Fruit fly (Drosophila melanogaster) whole organism, embryonic: ENCODE results near the gene slif.
A peak's percentile ranks its signal among the peaks of the same experiment; 100 is the strongest.

ENCODE experiments used
- Asciz ChIP-seq: fragments of 200-800 bp; sonication (Bioruptor generic); optimal IDR thresholded peaks from 2 replicates; lab custom pipeline; 2017; ENCODE audit warnings: missing biosample characterization, mild to moderate bottlenecking, missing genetic modification characterization, missing genetic modification reagents
- Atf6 ChIP-seq: fragments of 200-800 bp; sonication (Bioruptor generic); IDR thresholded peaks from 2 replicates; pipeline ENCODE4 v1.3.6; 2022; ENCODE audit warnings: missing biosample characterization, missing genetic modification characterization
- C15 ChIP-seq: fragments of 200-800 bp; sonication (Bioruptor generic); IDR thresholded peaks from 3 replicates; pipeline ENCODE4 v1.3.6; 2022; ENCODE audit warnings: missing biosample characterization, missing genetic modification characterization
- CG10565 ChIP-seq: fragments of 200-800 bp; sonication (Bioruptor generic); optimal IDR thresholded peaks from 3 replicates; lab custom pipeline; 2016; ENCODE audit warnings: missing biosample characterization, mild to moderate bottlenecking, missing genetic modification characterization
- CG12071 ChIP-seq: fragments of 200-800 bp; sonication (Bioruptor generic); optimal IDR thresholded peaks from 3 replicates; lab custom pipeline; 2018; ENCODE audit warnings: missing biosample characterization, mild to moderate bottlenecking, missing genetic modification characterization
- CG12299 ChIP-seq: fragments of 200-800 bp; sonication (Bioruptor generic); optimal IDR thresholded peaks from 2 replicates; lab custom pipeline; 2018; ENCODE audit warnings: missing biosample characterization, mild to moderate bottlenecking, missing genetic modification characterization
- CG12659 ChIP-seq: fragments of 200-800 bp; sonication (Bioruptor generic); optimal IDR thresholded peaks from 3 replicates; lab custom pipeline; 2017; ENCODE audit warnings: mild to moderate bottlenecking, missing biosample characterization, missing genetic modification reagents, missing genetic modification characterization
- CG13894 ChIP-seq: fragments of 200-800 bp; sonication (Bioruptor generic); optimal IDR thresholded peaks from 3 replicates; lab custom pipeline; 2018; ENCODE audit warnings: missing biosample characterization, mild to moderate bottlenecking, missing genetic modification characterization, moderate library complexity
- CG2875 ChIP-seq: fragments of 200-800 bp; sonication (Bioruptor generic); optimal IDR thresholded peaks from 2 replicates; lab custom pipeline; 2017; ENCODE audit warnings: missing biosample characterization, mild to moderate bottlenecking, missing genetic modification characterization, missing genetic modification reagents
- CG33557 ChIP-seq: fragments of 200-800 bp; sonication (Bioruptor generic); optimal IDR thresholded peaks from 2 replicates; lab custom pipeline; 2019; ENCODE audit warnings: missing biosample characterization, mild to moderate bottlenecking, missing genetic modification characterization, moderate library complexity
- CG34422 ChIP-seq: fragments of 200-800 bp; sonication (Bioruptor generic); IDR thresholded peaks from 3 replicates; pipeline ENCODE4 v1.3.6; 2022; ENCODE audit warnings: missing biosample characterization, missing genetic modification characterization
- CG3726 ChIP-seq: fragments of 200-800 bp; sonication (Bioruptor generic); IDR thresholded peaks from 3 replicates; pipeline ENCODE4, ENCODE4 v1.3.6; 2022; ENCODE audit warnings: missing biosample characterization, missing genetic modification characterization
- CG42726 ChIP-seq: fragments of 200-800 bp; sonication (Bioruptor generic); IDR thresholded peaks from 2 replicates; pipeline ENCODE4 v1.3.6; 2022; ENCODE audit warnings: missing biosample characterization, missing genetic modification characterization; ENCODE audit not compliant: partially characterized antibody
- CG4424 ChIP-seq: fragments of 200-800 bp; sonication (Bioruptor generic); optimal IDR thresholded peaks from 3 replicates; lab custom pipeline; 2016; ENCODE audit warnings: missing biosample characterization, missing genetic modification characterization
- CG4820 ChIP-seq: fragments of 200-800 bp; sonication (Bioruptor generic); optimal IDR thresholded peaks from 3 replicates; lab custom pipeline; 2016; ENCODE audit warnings: missing biosample characterization, missing genetic modification characterization
- CG8944 ChIP-seq: fragments of 200-800 bp; sonication (Bioruptor generic); optimal IDR thresholded peaks from 3 replicates; lab custom pipeline; 2016; ENCODE audit warnings: missing biosample characterization, missing genetic modification characterization
- CG9609 ChIP-seq: fragments of 200-800 bp; sonication (Bioruptor generic); optimal IDR thresholded peaks from 3 replicates; lab custom pipeline; 2016; ENCODE audit warnings: missing biosample characterization, missing genetic modification characterization
- CG9727 ChIP-seq: fragments of 200-800 bp; sonication (Bioruptor generic); optimal IDR thresholded peaks from 3 replicates; lab custom pipeline; 2017; ENCODE audit warnings: missing biosample characterization, mild to moderate bottlenecking, missing genetic modification characterization
- CHES-1-like ChIP-seq: fragments of 200-800 bp; sonication (Bioruptor generic); optimal IDR thresholded peaks from 2 replicates; lab custom pipeline; 2016; ENCODE audit warnings: missing biosample characterization, missing genetic modification characterization
- CrebB ChIP-seq: fragments of 200-800 bp; sonication (Bioruptor generic); optimal IDR thresholded peaks from 3 replicates; lab custom pipeline; 2018; ENCODE audit warnings: missing biosample characterization, mild to moderate bottlenecking, missing genetic modification characterization
- E2f2 ChIP-seq: fragments of 200-800 bp; sonication (Bioruptor generic); IDR thresholded peaks from 2 replicates; pipeline ENCODE4 v1.3.6; 2022; ENCODE audit warnings: missing biosample characterization, missing genetic modification characterization
- Fer3 ChIP-seq: fragments of 200-800 bp; sonication (Bioruptor generic); optimal IDR thresholded peaks from 2 replicates; lab custom pipeline; 2018; ENCODE audit warnings: missing biosample characterization, mild to moderate bottlenecking, missing genetic modification characterization, moderate library complexity
- Hr78 ChIP-seq, 2 experiments: fragments of 200-800 bp in 1 of 2; fragments of >200 bp in 1 of 2; sonication (Bioruptor generic) in 1 of 2; optimal IDR thresholded peaks; 2 replicates each; lab custom pipeline; 2017 to 2019; ENCODE audit warnings: missing biosample characterization in 2 of 2, missing genetic modification characterization in 2 of 2, mild to moderate bottlenecking in 1 of 2, moderate library complexity in 1 of 2
- Ptx1 ChIP-seq: fragments of 200-800 bp; sonication (Bioruptor generic); IDR thresholded peaks from 2 replicates; pipeline ENCODE4 v1.3.6; 2022; ENCODE audit warnings: missing biosample characterization, missing genetic modification characterization
- Scr ChIP-seq: fragments of 200-800 bp; sonication (Bioruptor generic); IDR thresholded peaks from 2 replicates; pipeline ENCODE4 v1.3.6; 2022; ENCODE audit warnings: missing biosample characterization, missing genetic modification characterization; ENCODE audit not compliant: partially characterized antibody
- Sin3A ChIP-seq: fragments of >200 bp; optimal IDR thresholded peaks from 2 replicates; lab custom pipeline; 2018
- Spps ChIP-seq: fragments of 200-800 bp; sonication (Bioruptor generic); optimal IDR thresholded peaks from 2 replicates; lab custom pipeline; 2018; ENCODE audit warnings: missing biosample characterization, mild to moderate bottlenecking, missing genetic modification characterization
- amos ChIP-seq: fragments of 200-800 bp; sonication (Bioruptor generic); IDR thresholded peaks from 2 replicates; pipeline ENCODE4 v1.3.6; 2022; ENCODE audit warnings: missing biosample characterization, missing genetic modification characterization; ENCODE audit not compliant: partially characterized antibody
- cad ChIP-seq: fragments of >200 bp; optimal IDR thresholded peaks from 2 replicates; lab custom pipeline; 2017; ENCODE audit warnings: missing biosample characterization, missing genetic modification characterization
- cg ChIP-seq: fragments of 200-800 bp; sonication (Bioruptor generic); optimal IDR thresholded peaks from 3 replicates; lab custom pipeline; 2019; ENCODE audit warnings: missing biosample characterization, mild to moderate bottlenecking, missing genetic modification characterization, moderate library complexity
- en ChIP-seq: fragments of 200-800 bp; sonication (Bioruptor generic); optimal IDR thresholded peaks from 2 replicates; lab custom pipeline; 2016; ENCODE audit warnings: missing biosample characterization, missing genetic modification characterization
- gcm ChIP-seq: fragments of 200-800 bp; sonication (Bioruptor generic); optimal IDR thresholded peaks from 2 replicates; lab custom pipeline; 2019; ENCODE audit warnings: missing biosample characterization, mild to moderate bottlenecking, missing genetic modification characterization, moderate library complexity
- gcm2 ChIP-seq: fragments of 200-800 bp; sonication (Bioruptor generic); optimal IDR thresholded peaks from 2 replicates; lab custom pipeline; 2016; ENCODE audit warnings: missing biosample characterization, missing genetic modification characterization
- grn ChIP-seq: fragments of 200-800 bp; sonication (Bioruptor generic); optimal IDR thresholded peaks from 3 replicates; lab custom pipeline; 2017; ENCODE audit warnings: missing biosample characterization, missing genetic modification characterization
- hth ChIP-seq: fragments of >200 bp; optimal IDR thresholded peaks from 2 replicates; lab custom pipeline; 2017; ENCODE audit warnings: inconsistent platforms
- insv ChIP-seq, 2 experiments: fragments of 200-800 bp; sonication (Bioruptor generic); optimal IDR thresholded peaks; 3 replicates each; lab custom pipeline; 2016 to 2018; ENCODE audit warnings: missing biosample characterization in 2 of 2, missing genetic modification characterization in 2 of 2
- ken ChIP-seq: fragments of 200-800 bp; sonication (Bioruptor generic); IDR thresholded peaks from 3 replicates; pipeline ENCODE4 v1.3.6; 2022; ENCODE audit warnings: missing biosample characterization, missing genetic modification characterization
- knrl ChIP-seq: fragments of 200-800 bp; sonication (Bioruptor generic); IDR thresholded peaks from 3 replicates; pipeline ENCODE4 v1.3.6; 2022; ENCODE audit warnings: missing biosample characterization, missing genetic modification characterization; ENCODE audit not compliant: partially characterized antibody
- oc ChIP-seq: fragments of 200-800 bp; sonication (Bioruptor generic); optimal IDR thresholded peaks from 2 replicates; lab custom pipeline; 2018; ENCODE audit warnings: missing biosample characterization, mild to moderate bottlenecking, missing genetic modification characterization, moderate library complexity
- odd ChIP-seq: fragments of 200-800 bp; sonication (Bioruptor generic); optimal IDR thresholded peaks from 2 replicates; lab custom pipeline; 2017; ENCODE audit warnings: missing biosample characterization, mild to moderate bottlenecking, missing genetic modification characterization
- repo ChIP-seq: fragments of 200-800 bp; sonication (Bioruptor generic); optimal IDR thresholded peaks from 2 replicates; lab custom pipeline; 2016; ENCODE audit warnings: missing biosample characterization, missing genetic modification characterization
- seq ChIP-seq: fragments of 200-800 bp; sonication (Bioruptor generic); IDR thresholded peaks from 2 replicates; pipeline ENCODE4 v1.3.6; 2022; ENCODE audit warnings: missing biosample characterization, missing genetic modification characterization
- z ChIP-seq: fragments of 200-800 bp; sonication (Bioruptor generic); IDR thresholded peaks from 3 replicates; pipeline ENCODE4 v1.3.6; 2022; ENCODE audit warnings: missing biosample characterization, missing genetic modification characterization

Gene slif

dm6 chr3L:22878723-22879343 is 2.0 kb upstream of the slif start, which contains the start of the genes Chro and Ssl1 (continued):
- TF ChIP-seq CG2875 (peak; percentile 100), E2f2 (GFP tag; lab: Robert Waterston, UW) (peak; percentile 96), grn (peak; percentile 97), CG12071 (GFP tag; lab: Kevin White, UChicago) (peak; percentile 100), insv (GFP tag; optimal IDR thresholded peaks at IDR 0.05; lab: Kevin White, UChicago) (peak; percentile 84 to 89), cg (peak; percentile 18), knrl (GFP tag; lab: Robert Waterston, UW) (peak; percentile 66; the same call in 2 of the 3 replicates), CG13894 (peak; percentile 99), oc (peak; percentile 100), CG3726 (peak; percentile 100), odd (peak; percentile 99), CG12659 (peak; percentile 100), CG42726 (GFP tag; lab: Robert Waterston, UW) (peak; percentile 46; the same call in 1 of the 2 replicates), gcm (GFP tag; lab: Kevin White, UChicago) (peak; percentile 100), ken (GFP tag; lab: Robert Waterston, UW) (peak; percentile 100), CrebB (tag; lab: Kevin White, UChicago) (peak; percentile 100), CG9727 (GFP tag; lab: Kevin White, UChicago) (peak; percentile 100), CG12299 (tag; lab: Kevin White, UChicago) (peak; percentile 99), Ptx1 (GFP tag; lab: Robert Waterston, UW) (peak; percentile 100), CHES-1-like (GFP tag; lab: Kevin White, UChicago) (peak; percentile 100), Sin3A (peak; percentile 73), z (peak; percentile 89), CG9609 (GFP tag; lab: Kevin White, UChicago) (peak; percentile 100), en (peak; percentile 100), CG4424 (peak; percentile 100), seq (GFP tag; lab: Robert Waterston, UW) (peak; percentile 100), Spps (tag; lab: Kevin White, UChicago) (peak; percentile 100), Atf6 (GFP tag; lab: Robert Waterston, UW) (peak; percentile 100), Scr (GFP tag; lab: Robert Waterston, UW) (no peak; the same call in none of the 2 replicates), CG4820 (GFP tag; lab: Kevin White, UChicago) (peak; percentile 99), Asciz (GFP tag; lab: Kevin White, UChicago) (peak; percentile 100), Fer3 (tag; lab: Kevin White, UChicago) (peak; percentile 100), CG33557 (GFP tag; lab: Kevin White, UChicago) (peak; percentile 99), CG8944 (peak; percentile 100), hth (lab: Kevin White, UChicago) (no peak), gcm2 (GFP tag; lab: Kevin White, UChicago) (peak; percentile 100), repo (GFP tag; lab: Kevin White, UChicago) (peak; percentile 100), C15 (peak; percentile 100), Hr78 (GFP tag; optimal IDR thresholded peaks at IDR 0.05; lab: Kevin White, UChicago) (peak in 1 of 2 experiments; percentile 96), cad (GFP tag; lab: Kevin White, UChicago) (no peak), amos (GFP tag; lab: Robert Waterston, UW) (0 out of 2 replicates have a peak, but pooled peaks have one; percentile 18), CG10565 (GFP tag; lab: Kevin White, UChicago) (peak; percentile 100), CG34422 (GFP tag; lab: Robert Waterston, UW) (peak; percentile 100)
